Fruit fly (Drosophila melanogaster): Measurements from ENCODE around the gene Atg8a.

Gene Atg8a

DNA sequence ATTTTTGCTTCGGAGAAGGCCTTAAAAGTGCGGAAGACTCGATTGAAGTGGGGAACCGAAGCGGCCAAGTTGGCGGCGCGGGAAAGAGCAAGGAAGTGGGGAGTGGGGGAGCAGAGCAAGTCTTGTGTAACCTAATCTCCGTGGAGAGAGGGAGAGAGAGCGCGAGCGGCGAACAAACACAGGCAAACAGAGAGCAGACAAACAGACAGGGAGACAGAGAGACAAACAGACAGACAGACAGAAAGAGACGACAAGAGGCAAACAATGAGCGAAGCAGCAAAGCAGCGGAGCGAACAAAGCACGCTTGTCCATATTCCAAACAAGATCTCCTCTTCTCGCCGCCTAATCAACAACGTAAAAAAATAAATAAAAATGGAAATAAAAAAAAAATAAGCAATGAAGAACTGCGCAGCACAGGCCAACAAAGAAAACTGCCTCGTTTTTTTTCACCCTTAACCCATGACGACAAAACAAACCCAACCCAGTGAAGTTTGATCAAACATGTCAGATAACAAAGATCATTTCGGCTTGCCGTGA lies 29.2 kb downstream of the Atg8a start (continued):
- TF ChIP-seq CG11504 (tag; optimal IDR thresholded peaks at IDR 0.05) (peak; percentile 12), Fer1 (GFP tag; optimal IDR thresholded peaks at IDR 0.05) (no peak), gce (GFP tag; IDR thresholded peaks at IDR 0.05) (peak; percentile 27; the same call in 1 of the 3 replicates), CG3838 (GFP tag; optimal IDR thresholded peaks at IDR 0.05) (peak; percentile 73), eyg (GFP tag; optimal IDR thresholded peaks at IDR 0.05) (peak; percentile 3), bcd (GFP tag; optimal IDR thresholded peaks at IDR 0.05) (peak; percentile 13), Dll (GFP tag; IDR thresholded peaks at IDR 0.05; ENCODE audit: partially characterized antibody) (no peak), Ptx1 (GFP tag; IDR thresholded peaks at IDR 0.05) (no peak), onecut (GFP tag; IDR thresholded peaks at IDR 0.05) (peak; percentile 25; the same call in 1 of the 2 replicates), oc (tag; optimal IDR thresholded peaks at IDR 0.05) (peak; percentile 49), zfh1 (GFP tag; IDR thresholded peaks at IDR 0.05) (0 out of 3 replicates have a peak, but pooled peaks have one; percentile 32), CrebB (tag; optimal IDR thresholded peaks at IDR 0.05) (peak; percentile 19), sug (tag; optimal IDR thresholded peaks at IDR 0.05) (no peak), ERR (GFP tag; optimal IDR thresholded peaks at IDR 0.05) (no peak), CG5180 (GFP tag; optimal IDR thresholded peaks at IDR 0.05) (peak; percentile 85), crol (GFP tag; IDR thresholded peaks at IDR 0.05) (peak; percentile 93), abd-A (tag; optimal IDR thresholded peaks at IDR 0.05) (peak; percentile 39)

DNA sequence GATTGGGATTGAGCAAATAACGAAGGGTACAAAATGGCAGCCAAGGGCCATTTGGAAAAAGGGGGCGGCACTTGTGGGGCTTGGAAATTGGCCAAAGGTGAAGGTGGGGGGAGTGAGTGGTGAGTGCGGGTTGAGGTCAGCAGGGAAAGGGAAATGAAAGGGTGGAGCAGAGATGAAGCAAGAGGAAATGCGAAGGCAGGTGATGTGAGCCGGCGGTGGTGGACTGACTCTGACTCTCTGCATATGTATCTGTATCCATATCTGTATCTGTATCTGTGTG lies 30.0 kb downstream of the Atg8a start:
- TF ChIP-seq CG9609 (GFP tag; optimal IDR thresholded peaks at IDR 0.05) (no peak), so (GFP tag; IDR thresholded peaks at IDR 0.05) (0 out of 3 replicates have a peak, but pooled peaks have one; percentile 24), CG2120 (GFP tag; optimal IDR thresholded peaks at IDR 0.05) (no peak), Adf1 (GFP tag; IDR thresholded peaks at IDR 0.05) (no peak), dpn (GFP tag; optimal IDR thresholded peaks at IDR 0.05) (no peak), Med (GFP tag) (peak; percentile 61), Sry-β (GFP tag; optimal IDR thresholded peaks at IDR 0.05) (no peak), pnt (GFP tag; optimal IDR thresholded peaks at IDR 0.05) (no peak), crol (GFP tag; IDR thresholded peaks at IDR 0.05) (peak; percentile 94), cg (GFP tag; optimal IDR thresholded peaks at IDR 0.05) (peak; percentile 6), CG8944 (GFP tag; optimal IDR thresholded peaks at IDR 0.05) (no peak), ATbp (GFP tag; optimal IDR thresholded peaks at IDR 0.05) (no peak), CG1832 (GFP tag; optimal IDR thresholded peaks at IDR 0.05) (no peak), abd-A (tag; optimal IDR thresholded peaks at IDR 0.05) (peak; percentile 90), dimm (GFP tag; IDR thresholded peaks at IDR 0.05) (no peak), CG13894 (tag; optimal IDR thresholded peaks at IDR 0.05) (peak; percentile 62), salm (tag; optimal IDR thresholded peaks at IDR 0.05) (no peak)

DNA sequence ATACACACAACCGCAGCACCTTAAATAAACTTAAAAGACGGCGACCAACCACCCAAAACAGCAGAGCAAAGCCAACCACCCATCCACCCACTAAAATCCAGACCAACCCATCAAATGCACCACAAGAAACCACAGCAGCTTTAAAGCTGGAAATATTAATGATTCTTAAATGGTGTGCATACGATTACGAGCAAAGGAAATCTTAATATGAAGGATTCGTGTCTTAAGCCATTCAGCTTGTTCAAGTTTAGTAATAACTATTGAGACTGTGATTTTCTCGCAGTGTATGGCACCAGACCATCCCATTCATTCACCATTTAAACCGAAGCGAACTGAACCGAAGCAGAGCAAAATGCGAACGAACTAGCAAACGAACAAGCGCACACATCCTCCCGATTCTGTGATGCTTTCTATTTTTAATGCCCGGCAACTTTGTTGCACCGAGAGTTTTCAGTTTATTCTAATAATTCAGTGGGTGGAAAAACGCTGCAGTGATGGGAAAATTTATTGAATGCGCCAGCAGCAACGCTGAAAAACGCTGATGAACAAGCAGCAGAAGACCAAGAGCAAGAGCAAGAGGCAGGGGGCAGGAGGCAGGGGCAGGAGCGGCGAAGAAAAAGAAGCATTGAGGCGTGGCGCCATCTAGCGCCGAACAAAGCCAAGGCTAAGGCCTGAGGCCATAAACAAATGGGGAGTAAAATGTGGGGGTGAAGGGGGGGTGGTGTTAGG lies 30.6 kb downstream of the Atg8a start:
- TF ChIP-seq Xrp1 (GFP tag; IDR thresholded peaks at IDR 0.05) (peak; percentile 90), CG5953 (GFP tag; IDR thresholded peaks at IDR 0.05) (peak; percentile 78), CG15011 (GFP tag; optimal IDR thresholded peaks at IDR 0.05) (peak; percentile 75), disco-r (GFP tag; optimal IDR thresholded peaks at IDR 0.05) (peak; percentile 43), Atf-2 (GFP tag; optimal IDR thresholded peaks at IDR 0.05) (peak; percentile 47), CG12769 (tag; optimal IDR thresholded peaks at IDR 0.05) (peak; percentile 96), H15 (GFP tag; IDR thresholded peaks at IDR 0.05) (peak; percentile 88), CG14710 (tag; optimal IDR thresholded peaks at IDR 0.05) (peak; percentile 77), org-1 (GFP tag; optimal IDR thresholded peaks at IDR 0.05) (peak; percentile 81), tll (GFP tag; optimal IDR thresholded peaks at IDR 0.05) (no peak), fd3F (GFP tag; optimal IDR thresholded peaks at IDR 0.05) (peak; percentile 67), vfl (GFP tag; optimal IDR thresholded peaks at IDR 0.05) (no peak), Six4 (GFP tag; optimal IDR thresholded peaks at IDR 0.05) (peak; percentile 34), CG9797 (GFP tag; optimal IDR thresholded peaks at IDR 0.05) (no peak), fd64A (GFP tag; optimal IDR thresholded peaks at IDR 0.05) (peak; percentile 79), CG18764 (GFP tag; optimal IDR thresholded peaks at IDR 0.05) (peak; percentile 54), toy (GFP tag; IDR thresholded peaks at IDR 0.05) (0 out of 2 replicates have a peak, but pooled peaks have one; percentile 12)
